Worm (Caenorhabditis elegans): ENCODE measurements around the gene Y69H2.9.

ce11 chrV:18731579-18732041 lies 30.3 kb downstream of the Y69H2.9 start, which contains the start of the genes asp-18 and scl-19:
- TF ChIP-seq W03F9.2 (tag; optimal IDR thresholded peaks at IDR 0.05): no peak
- TF ChIP-seq him-1 (tag; optimal IDR thresholded peaks at IDR 0.05): no peak
